Worm (Caenorhabditis elegans) whole organism, L4 larva: ENCODE data around the gene Y51A2D.21.
A peak's percentile ranks its signal among the peaks of the same experiment; 100 is the strongest.

Source experiments
- D1046.2 ChIP-seq: fragments of 200-800 bp; sonication (Bioruptor generic); IDR thresholded peaks from 2 replicates; pipeline ENCODE4 v1.3.6; 2022; ENCODE audit warnings: missing genetic modification characterization, missing compliant biosample characterization
- F26F4.8 ChIP-seq: fragments of 200-800 bp; sonication (Bioruptor generic); conservative IDR thresholded peaks from 2 replicates; pipeline ENCODE4 v1.3.6; 2022; ENCODE audit warnings: missing genetic modification characterization, missing compliant biosample characterization
- F37D6.2 ChIP-seq: sonication (generic microtip); optimal IDR thresholded peaks from 2 replicates; lab custom pipeline; 2016; ENCODE audit warnings: mild to moderate bottlenecking, missing genetic modification characterization, missing compliant biosample characterization
- F44E2.7 ChIP-seq: fragments of 200-800 bp; sonication (Bioruptor generic); IDR thresholded peaks from 2 replicates; pipeline ENCODE4 v2.1.2; 2022; ENCODE audit warnings: missing genetic modification characterization, missing compliant biosample characterization
- Y5F2A.4 ChIP-seq: fragments of 200-800 bp; sonication (Bioruptor generic); optimal IDR thresholded peaks from 2 replicates; lab custom pipeline; 2018; ENCODE audit warnings: mild to moderate bottlenecking, missing genetic modification characterization, missing compliant biosample characterization
- ZK337.2 ChIP-seq: fragments of 200-800 bp; sonication (Bioruptor generic); IDR thresholded peaks from 2 replicates; pipeline ENCODE4 v1.3.6; 2022; ENCODE audit warnings: missing genetic modification reagents, missing genetic modification characterization, missing compliant biosample characterization
- arid-1 ChIP-seq: fragments of 200-800 bp; sonication (Bioruptor generic); conservative IDR thresholded peaks from 2 replicates; pipeline ENCODE4 v1.3.6; 2022; ENCODE audit warnings: missing genetic modification reagents, missing genetic modification characterization, missing compliant biosample characterization
- attf-4 ChIP-seq: sonication (generic microtip); optimal IDR thresholded peaks from 3 replicates; lab custom pipeline; 2017; ENCODE audit warnings: missing biosample characterization, missing genetic modification characterization
- ceh-28 ChIP-seq: fragments of 150-350 bp; optimal IDR thresholded peaks from 2 replicates; lab custom pipeline; 2014; ENCODE audit warnings: missing biosample characterization, missing genetic modification reagents, missing genetic modification characterization
- ceh-32 ChIP-seq: sonication (generic microtip); optimal IDR thresholded peaks from 2 replicates; lab custom pipeline; 2016; ENCODE audit warnings: mild to moderate bottlenecking, missing genetic modification characterization, missing compliant biosample characterization; ENCODE audit not compliant: poor library complexity
- ceh-44 ChIP-seq: fragments of 200-800 bp; sonication (Bioruptor generic); IDR thresholded peaks from 2 replicates; pipeline ENCODE4 v1.3.6; 2022; ENCODE audit warnings: missing genetic modification reagents, missing genetic modification characterization, missing compliant biosample characterization
- dmd-9 ChIP-seq: fragments of 200-800 bp; sonication (Bioruptor generic); IDR thresholded peaks from 2 replicates; pipeline ENCODE4 v1.3.6; 2022; ENCODE audit warnings: missing genetic modification reagents, missing genetic modification characterization, missing compliant biosample characterization
- dve-1 ChIP-seq: sonication (generic microtip); optimal IDR thresholded peaks from 2 replicates; lab custom pipeline; 2017; ENCODE audit warnings: antibody characterized with exemption, mild to moderate bottlenecking, missing genetic modification characterization, missing compliant biosample characterization; ENCODE audit not compliant: insufficient read depth
- fkh-10 ChIP-seq: fragments of 150-350 bp; optimal IDR thresholded peaks from 2 replicates; lab custom pipeline; 2014; ENCODE audit warnings: missing biosample characterization, missing genetic modification reagents, missing genetic modification characterization
- fos-1 ChIP-seq: fragments of 150-350 bp; optimal IDR thresholded peaks from 2 replicates; lab custom pipeline; 2014; ENCODE audit warnings: missing biosample characterization, missing genetic modification characterization
- hlh-11 ChIP-seq: fragments of 200-800 bp; sonication (Bioruptor generic); optimal IDR thresholded peaks from 2 replicates; lab custom pipeline; 2018; ENCODE audit warnings: mild to moderate bottlenecking, missing genetic modification characterization, missing compliant biosample characterization
- jun-1 ChIP-seq: fragments of 150-350 bp; optimal IDR thresholded peaks from 2 replicates; lab custom pipeline; 2014; ENCODE audit warnings: missing biosample characterization, missing genetic modification reagents, missing genetic modification characterization
- lin-1 ChIP-seq: fragments of 200-800 bp; sonication (Bioruptor generic); IDR thresholded peaks from 2 replicates; pipeline ENCODE4 v1.3.6; 2022; ENCODE audit warnings: missing genetic modification reagents, missing genetic modification characterization, missing compliant biosample characterization
- lin-13 ChIP-seq: fragments of 150-350 bp; optimal IDR thresholded peaks from 2 replicates; lab custom pipeline; 2014; ENCODE audit warnings: missing biosample characterization, missing genetic modification reagents, missing genetic modification characterization
- lin-38 ChIP-seq: fragments of 200-800 bp; sonication (Bioruptor generic); IDR thresholded peaks from 2 replicates; pipeline ENCODE4 v1.3.6; 2022; ENCODE audit warnings: missing genetic modification reagents, missing genetic modification characterization, missing compliant biosample characterization
- lin-39 ChIP-seq: fragments of 150-350 bp; optimal IDR thresholded peaks from 2 replicates; lab custom pipeline; 2014; ENCODE audit warnings: missing biosample characterization, missing genetic modification reagents, missing genetic modification characterization
- mdl-1 ChIP-seq, 2 experiments: fragments of 150-350 bp in 1 of 2; sonication (generic microtip) in 1 of 2; optimal IDR thresholded peaks; 2 replicates each; lab custom pipeline; 2014 to 2017; ENCODE audit warnings: missing biosample characterization in 2 of 2, missing genetic modification characterization in 2 of 2
- mdt-29 ChIP-seq: fragments of 200-800 bp; sonication (Bioruptor generic); IDR thresholded peaks from 2 replicates; pipeline ENCODE4 v1.3.6; 2022; ENCODE audit warnings: missing genetic modification reagents, missing genetic modification characterization, missing compliant biosample characterization
- mep-1 ChIP-seq: fragments of 150-350 bp; sonication (generic microtip); optimal IDR thresholded peaks from 3 replicates; lab custom pipeline; 2014; ENCODE audit warnings: missing biosample characterization, missing genetic modification characterization
- nhr-11 ChIP-seq: fragments of 150-350 bp; optimal IDR thresholded peaks from 2 replicates; lab custom pipeline; 2014; ENCODE audit warnings: missing biosample characterization, missing genetic modification characterization
- nhr-42 ChIP-seq: fragments of 200-800 bp; sonication (Bioruptor generic); IDR thresholded peaks from 2 replicates; pipeline ENCODE4 v1.3.6; 2022; ENCODE audit warnings: missing genetic modification characterization, missing compliant biosample characterization
- nhr-76 ChIP-seq: fragments of 150-350 bp; optimal IDR thresholded peaks from 2 replicates; lab custom pipeline; 2014; ENCODE audit warnings: missing biosample characterization, missing genetic modification characterization
- nhr-77 ChIP-seq: fragments of 150-350 bp; optimal IDR thresholded peaks from 2 replicates; lab custom pipeline; 2014; ENCODE audit warnings: missing biosample characterization, missing genetic modification characterization
- sdz-12 ChIP-seq: fragments of 200-800 bp; sonication (Bioruptor generic); optimal IDR thresholded peaks from 2 replicates; lab custom pipeline; 2018; ENCODE audit warnings: mild to moderate bottlenecking, missing genetic modification characterization, missing compliant biosample characterization
- set-16 ChIP-seq: fragments of 200-800 bp; sonication (Bioruptor generic); IDR thresholded peaks from 2 replicates; pipeline ENCODE4 v1.3.6; 2022; ENCODE audit warnings: missing genetic modification reagents, missing genetic modification characterization, missing compliant biosample characterization
- snpc-4 ChIP-seq: fragments of 150-350 bp; optimal IDR thresholded peaks from 2 replicates; lab custom pipeline; 2014; ENCODE audit warnings: missing biosample characterization, missing genetic modification characterization
- vab-7 ChIP-seq: fragments of 200-800 bp; sonication (Bioruptor generic); IDR thresholded peaks from 2 replicates; pipeline ENCODE4 v1.3.6; 2022; ENCODE audit warnings: missing genetic modification reagents, missing genetic modification characterization, missing compliant biosample characterization
- zag-1 ChIP-seq: fragments of 150-350 bp; optimal IDR thresholded peaks from 2 replicates; lab custom pipeline; 2014; ENCODE audit warnings: missing biosample characterization, missing genetic modification characterization
- zfp-2 ChIP-seq: sonication (generic microtip); optimal IDR thresholded peaks from 2 replicates; lab custom pipeline; 2016; ENCODE audit warnings: mild to moderate bottlenecking, missing genetic modification characterization, missing compliant biosample characterization
- zip-11 ChIP-seq: fragments of 200-800 bp; sonication (Bioruptor generic); IDR thresholded peaks from 2 replicates; pipeline ENCODE4 v1.3.6; 2022; ENCODE audit warnings: missing genetic modification characterization, missing compliant biosample characterization

Gene Y51A2D.21

DNA sequence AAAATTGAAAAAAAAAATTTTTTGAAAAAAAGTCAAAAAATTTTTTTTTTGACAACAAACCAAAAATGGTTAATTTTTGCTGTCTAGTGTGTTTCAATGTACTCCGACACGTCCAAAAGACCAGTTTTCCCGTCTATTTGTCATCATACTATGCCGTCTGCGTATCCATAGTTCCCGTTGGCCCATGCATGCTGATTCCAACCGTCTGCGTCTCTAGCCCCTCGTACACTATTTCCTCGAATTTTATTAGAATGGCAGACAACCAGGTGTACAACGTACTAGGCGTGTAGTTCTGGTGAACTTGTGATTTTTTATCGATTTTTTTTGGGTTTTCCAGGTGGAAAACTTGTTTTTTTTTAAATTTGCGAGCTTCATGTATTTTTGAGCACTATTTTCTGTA lies 42.9 kb downstream of the Y51A2D.21 start (continued):
- TF ChIP-seq dmd-9 (GFP tag; lab: Robert Waterston, UW) (no peak), ZK337.2 (no peak), zip-11 (GFP tag; lab: Robert Waterston, UW) (no peak), D1046.2 (GFP tag; lab: Robert Waterston, UW) (no peak), lin-38 (peak; percentile 16; the same call in 1 of the 2 replicates), attf-4 (tag; lab: Kevin White, UChicago) (no peak), fkh-10 (no peak), F44E2.7 (GFP tag; lab: Robert Waterston, UW) (no peak), ceh-44 (GFP tag; lab: Robert Waterston, UW) (no peak)

DNA sequence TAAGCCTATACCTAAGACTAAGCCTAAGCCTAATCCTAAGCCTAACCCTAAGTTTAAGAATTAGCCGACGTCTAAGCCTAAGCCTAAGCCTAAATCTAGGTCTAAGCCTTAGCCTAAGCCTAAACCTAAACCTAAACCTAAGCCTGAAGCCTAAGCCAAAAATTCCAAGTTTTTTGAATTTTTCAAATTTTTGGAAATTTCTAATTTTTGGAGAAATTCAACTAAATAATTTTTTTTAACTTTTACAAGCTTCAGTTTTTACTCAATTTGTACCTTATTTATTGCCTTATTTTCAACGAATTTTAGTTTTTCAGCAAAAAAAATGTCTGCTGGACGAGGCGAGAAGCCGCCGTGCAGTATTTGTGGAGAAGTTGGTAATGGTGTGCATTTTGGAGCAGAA lies 44.7 kb downstream of the Y51A2D.21 start, which contains the start of gene nhr-70:
Gene nhr-70 (plus strand): TSS at position 301 of the 400 bp plus-strand sequence.
- TF ChIP-seq nhr-77 (tag; lab: Kevin White, UChicago) (no peak), snpc-4 (tag; lab: Kevin White, UChicago) (no peak), Y5F2A.4 (GFP tag; lab: Kevin White, UChicago) (no peak), nhr-11 (tag; lab: Kevin White, UChicago) (no peak), nhr-76 (no peak), mdl-1 (tag; optimal IDR thresholded peaks at IDR 0.05; lab: Kevin White, UChicago) (no peak), fos-1 (tag; lab: Kevin White, UChicago) (no peak), ceh-32 (tag; lab: Kevin White, UChicago) (no peak), sdz-12 (GFP tag; lab: Kevin White, UChicago) (no peak), F26F4.8 (GFP tag; lab: Robert Waterston, UW) (no peak), dve-1 (no peak), zip-11 (GFP tag; lab: Robert Waterston, UW) (no peak), nhr-42 (GFP tag; lab: Robert Waterston, UW) (no peak), hlh-11 (tag; lab: Kevin White, UChicago) (no peak), lin-39 (tag; lab: Kevin White, UChicago) (no peak), arid-1 (GFP tag; lab: Robert Waterston, UW) (no peak), mdt-29 (GFP tag; lab: Robert Waterston, UW) (no peak), vab-7 (no peak)

DNA sequence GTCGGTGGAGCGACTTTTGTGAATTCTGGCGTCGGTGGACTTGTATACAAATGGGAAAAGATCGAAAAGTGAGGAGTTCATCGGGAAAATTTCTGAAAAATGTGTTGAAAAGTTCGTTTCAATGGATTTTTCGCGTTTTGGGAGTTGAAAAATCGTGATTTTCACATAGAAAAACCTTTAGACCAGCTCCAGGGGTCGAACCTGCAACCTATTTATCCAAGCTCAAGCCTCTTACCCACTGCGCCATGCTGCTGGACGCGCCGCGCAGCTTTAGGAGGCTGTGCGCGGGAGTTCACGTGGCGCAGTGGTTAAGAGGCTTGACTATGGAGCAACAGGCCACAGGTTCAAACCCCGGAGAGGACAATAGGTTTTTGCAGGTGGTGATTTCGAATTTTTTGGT lies 50.8 kb downstream of the Y51A2D.21 start, which contains the start of gene Y69H2.1:
Gene Y69H2.1 (minus strand): TSS at position 101 of the 400 bp plus-strand sequence.
- peak; percentile 42; the same call in 1 of the 2 replicates for TF ChIP-seq set-16
- peak; percentile 36 for TF ChIP-seq lin-13
- TF ChIP-seq lin-1 (GFP tag; lab: Robert Waterston, UW) = no peak
- no peak for TF ChIP-seq F37D6.2 (tag; lab: Kevin White, UChicago)
- TF ChIP-seq zfp-2 (tag; lab: Kevin White, UChicago) = no peak
- TF ChIP-seq mep-1 (tag; lab: Kevin White, UChicago) = no peak
- TF ChIP-seq jun-1 = no peak
- TF ChIP-seq zag-1 (tag; lab: Kevin White, UChicago) = no peak
- no peak for TF ChIP-seq ceh-28 (tag; lab: Kevin White, UChicago)
- no peak for TF ChIP-seq attf-4 (tag; lab: Kevin White, UChicago)
- TF ChIP-seq, all 104 proteins: peak for 2
